Worm (Caenorhabditis elegans): Measurements from ENCODE around the gene F59B10.3.

DNA sequence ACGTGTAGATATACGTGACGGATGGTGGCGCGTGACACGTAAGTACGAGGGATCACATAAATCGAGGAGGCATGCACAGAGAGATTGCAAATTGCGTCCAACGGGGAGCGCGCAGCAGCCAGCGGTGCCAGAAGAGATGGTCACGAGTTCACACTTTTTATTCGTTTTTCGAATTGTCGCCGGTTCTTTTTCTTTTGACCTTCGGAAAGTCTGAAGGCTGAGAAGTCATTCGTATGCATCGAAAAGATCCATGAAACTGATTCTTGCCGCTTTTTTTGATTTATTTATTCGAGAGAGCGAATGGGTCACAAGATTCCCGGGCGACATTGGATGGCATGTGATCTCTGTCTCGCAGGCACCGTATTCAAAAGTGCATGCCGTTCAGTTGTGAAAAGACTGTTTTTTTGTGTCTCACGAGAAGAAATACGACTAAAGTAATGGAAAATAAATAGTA lies 48.6 kb downstream of the F59B10.3 start:
- TF ChIP-seq nhr-76 (tag; optimal IDR thresholded peaks at IDR 0.05) (no peak), C16A3.4 (tag; optimal IDR thresholded peaks at IDR 0.05) (peak; percentile 78), nhr-90 (tag; optimal IDR thresholded peaks at IDR 0.05; ENCODE audit: poor library complexity) (peak; percentile 79), mdl-1 (tag; optimal IDR thresholded peaks at IDR 0.05) (peak in 1 of 2 experiments; percentile 97), rnt-1 (tag; optimal IDR thresholded peaks at IDR 0.05) (peak; percentile 89), ztf-11 (tag; optimal IDR thresholded peaks at IDR 0.05) (peak in 1 of 2 experiments; percentile 79), ceh-82 (tag; optimal IDR thresholded peaks at IDR 0.05) (peak; percentile 12 to 56 (median 37))
